Fruit fly (Drosophila melanogaster) whole organism, embryonic: ENCODE measurements around the gene Nepl18.

Experiments used
- Awh ChIP-seq: fragments of 200-800 bp; sonication (Bioruptor generic); IDR thresholded peaks from 2 replicates; pipeline ENCODE4, ENCODE4 v1.3.6; 2022; ENCODE audit warnings: missing biosample characterization, missing genetic modification characterization
- B-H1 ChIP-seq: fragments of 200-800 bp; sonication (Bioruptor generic); IDR thresholded peaks from 3 replicates; pipeline ENCODE4 v1.3.6; 2022; ENCODE audit warnings: missing biosample characterization, missing genetic modification characterization
- CG12071 ChIP-seq: fragments of 200-800 bp; sonication (Bioruptor generic); optimal IDR thresholded peaks from 3 replicates; lab custom pipeline; 2018; ENCODE audit warnings: missing biosample characterization, mild to moderate bottlenecking, missing genetic modification characterization
- CG1233 ChIP-seq: fragments of 200-800 bp; sonication (Bioruptor generic); optimal IDR thresholded peaks from 4 replicates; lab custom pipeline; 2018; ENCODE audit warnings: missing biosample characterization, mild to moderate bottlenecking, missing genetic modification characterization
- CG13287 ChIP-seq: fragments of 200-800 bp; sonication (Bioruptor generic); IDR thresholded peaks from 2 replicates; pipeline ENCODE4 v1.3.6; 2022; ENCODE audit warnings: missing biosample characterization, missing genetic modification characterization; ENCODE audit not compliant: partially characterized antibody
- CG13624 ChIP-seq: fragments of 200-800 bp; sonication (Bioruptor generic); optimal IDR thresholded peaks from 2 replicates; lab custom pipeline; 2016; ENCODE audit warnings: missing biosample characterization, missing genetic modification characterization
- CG14667 ChIP-seq: fragments of 200-800 bp; sonication (Bioruptor generic); IDR thresholded peaks from 2 replicates; pipeline ENCODE4 v1.3.6; 2022; ENCODE audit warnings: missing biosample characterization, missing genetic modification characterization
- CG14710 ChIP-seq: fragments of 200-800 bp; sonication (Bioruptor generic); optimal IDR thresholded peaks from 3 replicates; lab custom pipeline; 2019; ENCODE audit warnings: missing biosample characterization, mild to moderate bottlenecking, missing genetic modification characterization, moderate library complexity
- CG17186 ChIP-seq: fragments of 200-800 bp; sonication (Bioruptor generic); optimal IDR thresholded peaks from 3 replicates; lab custom pipeline; 2017; ENCODE audit warnings: missing biosample characterization, missing genetic modification reagents, missing genetic modification characterization
- CG17359 ChIP-seq: fragments of 200-800 bp; sonication (Bioruptor generic); optimal IDR thresholded peaks from 3 replicates; lab custom pipeline; 2018; ENCODE audit warnings: missing biosample characterization, mild to moderate bottlenecking, missing genetic modification characterization, moderate library complexity
- CG17385 ChIP-seq: fragments of 200-800 bp; sonication (Bioruptor generic); optimal IDR thresholded peaks from 3 replicates; lab custom pipeline; 2018; ENCODE audit warnings: missing biosample characterization, mild to moderate bottlenecking, missing genetic modification characterization
- CG17912 ChIP-seq: fragments of 200-800 bp; sonication (Bioruptor generic); optimal IDR thresholded peaks from 2 replicates; lab custom pipeline; 2018; ENCODE audit warnings: missing biosample characterization, mild to moderate bottlenecking, missing genetic modification characterization
- CG18476 ChIP-seq: fragments of 200-800 bp; sonication (Bioruptor generic); optimal IDR thresholded peaks from 2 replicates; lab custom pipeline; 2016; ENCODE audit warnings: missing biosample characterization, mild to moderate bottlenecking, missing genetic modification characterization
- CG31224 ChIP-seq: fragments of 200-800 bp; sonication (Bioruptor generic); IDR thresholded peaks from 2 replicates; pipeline ENCODE4 v1.3.6; 2022; ENCODE audit warnings: missing biosample characterization, missing genetic modification characterization
- CG34422 ChIP-seq: fragments of 200-800 bp; sonication (Bioruptor generic); IDR thresholded peaks from 3 replicates; pipeline ENCODE4 v1.3.6; 2022; ENCODE audit warnings: missing biosample characterization, missing genetic modification characterization
- CG4328 ChIP-seq: fragments of 200-800 bp; sonication (Bioruptor generic); optimal IDR thresholded peaks from 3 replicates; lab custom pipeline; 2017; ENCODE audit warnings: missing biosample characterization, missing genetic modification reagents, missing genetic modification characterization
- CG4854 ChIP-seq: fragments of 200-800 bp; sonication (Bioruptor generic); optimal IDR thresholded peaks from 2 replicates; lab custom pipeline; 2016; ENCODE audit warnings: missing biosample characterization, missing genetic modification characterization, inconsistent platforms
- CG6175 ChIP-seq: fragments of 200-800 bp; sonication (Bioruptor generic); IDR thresholded peaks from 3 replicates; pipeline ENCODE4 v1.3.6; 2022; ENCODE audit warnings: missing biosample characterization, missing genetic modification characterization
- CG8281 ChIP-seq: fragments of 200-800 bp; sonication (Bioruptor generic); optimal IDR thresholded peaks from 2 replicates; lab custom pipeline; 2018; ENCODE audit warnings: missing biosample characterization, mild to moderate bottlenecking, missing genetic modification characterization, moderate library complexity
- CG9817 ChIP-seq: fragments of 200-800 bp; sonication (Bioruptor generic); optimal IDR thresholded peaks from 2 replicates; lab custom pipeline; 2018; ENCODE audit warnings: missing biosample characterization, mild to moderate bottlenecking, missing genetic modification characterization, moderate library complexity
- CrebB ChIP-seq: fragments of 200-800 bp; sonication (Bioruptor generic); optimal IDR thresholded peaks from 3 replicates; lab custom pipeline; 2018; ENCODE audit warnings: missing biosample characterization, mild to moderate bottlenecking, missing genetic modification characterization
- Doc2 ChIP-seq: fragments of 200-800 bp; sonication (Bioruptor generic); IDR thresholded peaks from 2 replicates; pipeline ENCODE4 v1.3.6; 2022; ENCODE audit warnings: missing biosample characterization, missing genetic modification characterization
- Fer1 ChIP-seq: fragments of 200-800 bp; sonication (Bioruptor generic); optimal IDR thresholded peaks from 2 replicates; lab custom pipeline; 2017; ENCODE audit warnings: missing biosample characterization, mild to moderate bottlenecking, missing genetic modification characterization
- HLH3B ChIP-seq: fragments of 200-800 bp; sonication (Bioruptor generic); IDR thresholded peaks from 2 replicates; pipeline ENCODE4 v1.3.6; 2022; ENCODE audit warnings: missing biosample characterization, missing genetic modification characterization
- HLH4C ChIP-seq: fragments of 200-800 bp; sonication (Bioruptor generic); IDR thresholded peaks from 3 replicates; pipeline ENCODE4 v1.3.6; 2022; ENCODE audit warnings: missing biosample characterization, missing genetic modification characterization; ENCODE audit not compliant: partially characterized antibody
- Hey ChIP-seq: fragments of 200-800 bp; sonication (Bioruptor generic); optimal IDR thresholded peaks from 3 replicates; lab custom pipeline; 2018; ENCODE audit warnings: missing biosample characterization, mild to moderate bottlenecking, missing genetic modification characterization
- HmgZ ChIP-seq: fragments of 200-800 bp; sonication (Bioruptor generic); optimal IDR thresholded peaks from 2 replicates; lab custom pipeline; 2018; ENCODE audit warnings: missing biosample characterization, mild to moderate bottlenecking, missing genetic modification characterization
- Max ChIP-seq: fragments of 200-800 bp; sonication (Bioruptor generic); optimal IDR thresholded peaks from 2 replicates; lab custom pipeline; 2016; ENCODE audit warnings: missing biosample characterization, mild to moderate bottlenecking, missing genetic modification characterization
- Mes4 ChIP-seq: fragments of 200-800 bp; sonication (Bioruptor generic); optimal IDR thresholded peaks from 2 replicates; lab custom pipeline; 2016; ENCODE audit warnings: missing biosample characterization, missing genetic modification characterization
- Neu2 ChIP-seq: fragments of 200-800 bp; sonication (Bioruptor generic); optimal IDR thresholded peaks from 3 replicates; lab custom pipeline; 2016; ENCODE audit warnings: missing biosample characterization, missing genetic modification characterization, borderline replicate concordance
- Sin3A ChIP-seq: fragments of >200 bp; optimal IDR thresholded peaks from 2 replicates; lab custom pipeline; 2018
- ab ChIP-seq: fragments of 200-800 bp; sonication (Bioruptor generic); optimal IDR thresholded peaks from 2 replicates; lab custom pipeline; 2016; ENCODE audit warnings: missing biosample characterization, missing genetic modification characterization
- abd-A ChIP-seq: fragments of 200-800 bp; sonication (Bioruptor generic); optimal IDR thresholded peaks from 3 replicates; lab custom pipeline; 2019; ENCODE audit warnings: missing biosample characterization, mild to moderate bottlenecking, missing genetic modification characterization, moderate library complexity
- chif ChIP-seq, 2 experiments: fragments of 200-800 bp; sonication (Bioruptor generic); optimal IDR thresholded peaks; 3 replicates each; lab custom pipeline; 2016; ENCODE audit warnings: missing biosample characterization in 2 of 2, missing genetic modification characterization in 2 of 2
- chinmo ChIP-seq: fragments of 200-800 bp; sonication (Bioruptor generic); IDR thresholded peaks from 4 replicates; pipeline ENCODE4 v1.3.6; 2022; ENCODE audit warnings: missing biosample characterization, missing genetic modification characterization; ENCODE audit not compliant: partially characterized antibody
- disco-r ChIP-seq: fragments of 200-800 bp; sonication (Bioruptor generic); optimal IDR thresholded peaks from 2 replicates; lab custom pipeline; 2016; ENCODE audit warnings: missing biosample characterization, missing genetic modification characterization
- ind ChIP-seq: fragments of 200-800 bp; sonication (Bioruptor generic); optimal IDR thresholded peaks from 3 replicates; lab custom pipeline; 2016; ENCODE audit warnings: missing biosample characterization, missing genetic modification characterization
- kay ChIP-seq: fragments of 200-800 bp; sonication (Bioruptor generic); optimal IDR thresholded peaks from 2 replicates; lab custom pipeline; 2016; ENCODE audit warnings: missing biosample characterization, missing genetic modification characterization
- lola ChIP-seq, 3 experiments: fragments of >200 bp in 2 of 3; fragments of 200-800 bp in 1 of 3; sonication (Bioruptor generic) in 1 of 3; optimal IDR thresholded peaks; 2 replicates each; lab custom pipeline; 2017 to 2019; ENCODE audit warnings: missing biosample characterization in 3 of 3, missing genetic modification characterization in 3 of 3, mild to moderate bottlenecking in 1 of 3, moderate library complexity in 1 of 3
- mam ChIP-seq: fragments of 200-800 bp; sonication (Bioruptor generic); optimal IDR thresholded peaks from 3 replicates; lab custom pipeline; 2016; ENCODE audit warnings: missing biosample characterization, missing genetic modification characterization
- mld ChIP-seq: fragments of 200-800 bp; sonication (Bioruptor generic); IDR thresholded peaks from 3 replicates; pipeline ENCODE4 v1.3.6; 2022; ENCODE audit warnings: missing biosample characterization, missing genetic modification characterization; ENCODE audit not compliant: partially characterized antibody
- pros ChIP-seq: fragments of 200-800 bp; sonication (Bioruptor generic); optimal IDR thresholded peaks from 3 replicates; lab custom pipeline; 2019; ENCODE audit warnings: missing biosample characterization, mild to moderate bottlenecking, missing genetic modification characterization, moderate library complexity
- run ChIP-seq: fragments of 200-800 bp; sonication (Bioruptor generic); optimal IDR thresholded peaks from 3 replicates; lab custom pipeline; 2018; ENCODE audit warnings: missing biosample characterization, mild to moderate bottlenecking, missing genetic modification characterization
- sens-2 ChIP-seq: fragments of 200-800 bp; sonication (Bioruptor generic); IDR thresholded peaks from 2 replicates; pipeline ENCODE4 v1.3.6; 2022; ENCODE audit warnings: missing biosample characterization, missing genetic modification characterization
- seq ChIP-seq: fragments of 200-800 bp; sonication (Bioruptor generic); IDR thresholded peaks from 2 replicates; pipeline ENCODE4 v1.3.6; 2022; ENCODE audit warnings: missing biosample characterization, missing genetic modification characterization
- sima ChIP-seq: fragments of 200-800 bp; sonication (Bioruptor generic); optimal IDR thresholded peaks from 2 replicates; lab custom pipeline; 2016; ENCODE audit warnings: missing biosample characterization, missing genetic modification characterization
- ttk ChIP-seq: fragments of 200-800 bp; sonication (Bioruptor generic); IDR thresholded peaks from 2 replicates; pipeline ENCODE4 v2.1.2; 2022; ENCODE audit warnings: missing biosample characterization, missing genetic modification characterization
- vnd ChIP-seq: fragments of 200-800 bp; sonication (Bioruptor generic); IDR thresholded peaks from 3 replicates; pipeline ENCODE4 v1.3.6; 2022; ENCODE audit warnings: missing biosample characterization, missing genetic modification characterization; ENCODE audit not compliant: partially characterized antibody

The Nepl18 gene

dm6 chr3R:28888561-28889426 lies 13.4 kb downstream of the Nepl18 start (continued):
- TF ChIP-seq CG18476 (GFP tag; lab: Kevin White, UChicago) (peak; percentile 70), pros (peak; percentile 42), B-H1 (GFP tag; lab: Robert Waterston, UW) (peak; percentile 35; the same call in 1 of the 3 replicates), ind (GFP tag; lab: Kevin White, UChicago) (peak; percentile 91), CG4854 (GFP tag; lab: Kevin White, UChicago) (peak; percentile 70), CG4328 (GFP tag; lab: Kevin White, UChicago) (peak; percentile 72), CrebB (peak; percentile 64), CG31224 (GFP tag; lab: Robert Waterston, UW) (no peak; the same call in none of the 2 replicates), Awh (GFP tag; lab: Robert Waterston, UW) (no peak), seq (GFP tag; lab: Robert Waterston, UW) (peak; percentile 42; the same call in 1 of the 2 replicates), CG34422 (peak; percentile 46; the same call in 1 of the 3 replicates), mld (GFP tag; lab: Robert Waterston, UW) (no peak), chif (GFP tag; optimal IDR thresholded peaks at IDR 0.05; lab: Kevin White, UChicago) (peak; percentile 66 to 83), disco-r (GFP tag; lab: Kevin White, UChicago) (peak; percentile 67), chinmo (GFP tag; lab: Robert Waterston, UW) (0 out of 4 replicates have a peak, but pooled peaks have one; percentile 15), CG17186 (GFP tag; lab: Kevin White, UChicago) (peak; percentile 76), sima (GFP tag; lab: Kevin White, UChicago) (no peak), kay (GFP tag; lab: Kevin White, UChicago) (peak; percentile 78), CG14667 (GFP tag; lab: Robert Waterston, UW) (peak; percentile 64), sens-2 (no peak), Fer1 (peak; percentile 86), CG6175 (GFP tag; lab: Robert Waterston, UW) (peak; percentile 89), run (no peak), CG13624 (GFP tag; lab: Kevin White, UChicago) (peak; percentile 91), CG8281 (tag; lab: Kevin White, UChicago) (peak; percentile 58), ab (GFP tag; lab: Kevin White, UChicago) (peak; percentile 55), CG1233 (GFP tag; lab: Kevin White, UChicago) (peak; percentile 60), CG9817 (tag; lab: Kevin White, UChicago) (peak; percentile 88), vnd (GFP tag; lab: Robert Waterston, UW) (no peak), Mes4 (GFP tag; lab: Kevin White, UChicago) (peak; percentile 24), CG14710 (peak; percentile 79), Neu2 (GFP tag; lab: Kevin White, UChicago) (peak; percentile 47), lola (GFP tag; optimal IDR thresholded peaks at IDR 0.05; lab: Kevin White, UChicago) (peak in 1 of 3 experiments; percentile 44), ttk (GFP tag; lab: Robert Waterston, UW) (peak; percentile 52; the same call in 1 of the 2 replicates), abd-A (tag; lab: Kevin White, UChicago) (peak; percentile 89), CG13287 (GFP tag; lab: Robert Waterston, UW) (no peak; the same call in 1 of the 2 replicates), mam (GFP tag; lab: Kevin White, UChicago) (peak; percentile 91), CG17385 (GFP tag; lab: Kevin White, UChicago) (peak; percentile 77), Doc2 (no peak), Max (GFP tag; lab: Kevin White, UChicago) (peak; percentile 76), CG17912 (GFP tag; lab: Kevin White, UChicago) (no peak), CG12071 (GFP tag; lab: Kevin White, UChicago) (peak; percentile 53), HmgZ (tag; lab: Kevin White, UChicago) (peak; percentile 87), HLH4C (GFP tag; lab: Robert Waterston, UW) (no peak), CG17359 (tag; lab: Kevin White, UChicago) (peak; percentile 77), HLH3B (GFP tag; lab: Robert Waterston, UW) (peak; percentile 56; the same call in 1 of the 2 replicates), Hey (tag; lab: Kevin White, UChicago) (peak; percentile 33), Sin3A (lab: Kevin White, UChicago) (peak; percentile 62)
